Worm (Caenorhabditis elegans): ENCODE data around the gene col-132.

DNA sequence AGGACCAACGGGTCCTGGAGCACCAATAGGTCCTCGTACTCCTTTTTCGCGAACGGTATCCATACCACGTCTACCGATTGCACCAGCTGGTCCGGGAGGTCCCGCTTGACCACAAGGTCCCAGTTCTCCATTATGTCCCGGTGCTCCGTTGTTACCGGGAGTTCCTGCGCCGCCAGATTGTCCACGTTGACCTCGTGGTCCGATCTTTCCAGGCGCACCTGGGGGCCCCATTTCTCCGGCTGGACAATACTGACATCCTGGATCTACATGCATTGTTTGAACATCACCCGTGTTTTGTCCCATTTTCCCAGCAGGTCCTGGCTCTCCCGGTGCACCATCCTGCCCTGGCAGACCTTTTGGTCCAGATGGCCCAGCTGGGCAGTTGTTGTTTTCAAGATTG lies 24.8 kb downstream of the col-132 start:
- TF ChIP-seq fkh-4 (tag; optimal IDR thresholded peaks at IDR 0.05; ENCODE audit: borderline replicate concordance): no peak
- no peak for TF ChIP-seq ceh-82 (tag; optimal IDR thresholded peaks at IDR 0.05)
- no peak for TF ChIP-seq lin-39 (tag; optimal IDR thresholded peaks at IDR 0.05)
- no peak for TF ChIP-seq unc-62 (GFP tag; optimal IDR thresholded peaks at IDR 0.05)
- TF ChIP-seq zag-1 (tag; optimal IDR thresholded peaks at IDR 0.05): no peak
- no peak for TF ChIP-seq mep-1 (tag; optimal IDR thresholded peaks at IDR 0.05)
- TF ChIP-seq snpc-4 (tag; optimal IDR thresholded peaks at IDR 0.05): no peak
- TF ChIP-seq unc-30 (tag; optimal IDR thresholded peaks at IDR 0.05): no peak
- TF ChIP-seq unc-130 (tag; optimal IDR thresholded peaks at IDR 0.05): no peak
- no peak for TF ChIP-seq nhr-90 (tag; optimal IDR thresholded peaks at IDR 0.05; ENCODE audit: poor library complexity)
- no peak for TF ChIP-seq ztf-11 (tag; optimal IDR thresholded peaks at IDR 0.05)
- no peak for TF ChIP-seq fkh-10 (GFP tag; optimal IDR thresholded peaks at IDR 0.05)
- TF ChIP-seq mdl-1 (tag; optimal IDR thresholded peaks at IDR 0.05): no peak
